Worm (Caenorhabditis elegans) whole organism, L2 larva: ENCODE measurements around the gene srsx-30.

Source experiments
- R02D3.7 ChIP-seq: fragments of 150-350 bp; optimal IDR thresholded peaks from 2 replicates; lab custom pipeline; 2014; ENCODE audit warnings: missing biosample characterization, missing genetic modification characterization
- aly-2 ChIP-seq: fragments of 150-350 bp; optimal IDR thresholded peaks from 2 replicates; lab custom pipeline; 2014; ENCODE audit warnings: missing biosample characterization, missing genetic modification characterization
- ceh-82 ChIP-seq: fragments of 150-350 bp; optimal IDR thresholded peaks from 2 replicates; lab custom pipeline; 2014; ENCODE audit warnings: missing biosample characterization, missing genetic modification characterization
- lin-13 ChIP-seq: fragments of 150-350 bp; optimal IDR thresholded peaks from 2 replicates; lab custom pipeline; 2014; ENCODE audit warnings: missing biosample characterization, missing genetic modification reagents, missing genetic modification characterization
- lin-39 ChIP-seq: fragments of 150-350 bp; optimal IDR thresholded peaks from 2 replicates; lab custom pipeline; 2014; ENCODE audit warnings: missing biosample characterization, missing genetic modification reagents, missing genetic modification characterization
- nhr-11 ChIP-seq: fragments of 150-350 bp; optimal IDR thresholded peaks from 2 replicates; lab custom pipeline; 2014; ENCODE audit warnings: missing biosample characterization, missing genetic modification characterization
- nhr-237 ChIP-seq: fragments of 150-350 bp; optimal IDR thresholded peaks from 2 replicates; lab custom pipeline; 2014; ENCODE audit warnings: missing biosample characterization, missing genetic modification characterization
- sem-4 ChIP-seq: fragments of 150-350 bp; optimal IDR thresholded peaks from 2 replicates; lab custom pipeline; 2014; ENCODE audit warnings: missing biosample characterization, missing genetic modification reagents, missing genetic modification characterization
- unc-62 ChIP-seq: fragments of 150-350 bp; optimal IDR thresholded peaks from 2 replicates; lab custom pipeline; 2014; ENCODE audit warnings: missing biosample characterization, missing genetic modification reagents, missing genetic modification characterization

DNA sequence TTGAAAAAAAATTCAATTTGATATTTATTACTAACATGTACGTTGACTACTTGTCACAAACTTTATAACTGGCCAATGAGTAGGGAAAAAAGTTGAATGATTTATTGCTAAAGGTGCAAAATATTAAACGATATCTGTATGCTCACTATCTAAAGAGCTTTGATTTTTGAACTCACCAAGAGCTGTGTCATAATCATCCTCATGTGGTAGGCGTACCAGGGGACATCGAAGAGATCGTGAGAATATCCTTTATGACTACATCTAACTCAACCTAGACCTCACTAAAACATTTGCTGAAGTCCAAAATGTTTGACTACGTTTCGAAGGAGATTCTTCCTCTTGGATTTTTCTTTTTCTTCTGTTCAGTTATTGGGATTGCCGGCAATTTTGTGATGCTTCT, 6.3 kb upstream of the srsx-30 start, which contains the start of gene srsx-28:
- no peak for TF ChIP-seq aly-2 (tag; lab: Kevin White, UChicago)
- no peak for TF ChIP-seq unc-62 (GFP tag; lab: Kevin White, UChicago)
- TF ChIP-seq nhr-237 (tag; lab: Kevin White, UChicago), result no peak
- no peak for TF ChIP-seq sem-4 (tag; lab: Kevin White, UChicago)
- TF ChIP-seq nhr-11 (tag; lab: Kevin White, UChicago), result no peak
- TF ChIP-seq lin-13, result no peak
- no peak for TF ChIP-seq ceh-82 (tag; lab: Kevin White, UChicago)
- TF ChIP-seq R02D3.7, result no peak
- TF ChIP-seq lin-39 (tag; lab: Kevin White, UChicago), result no peak
